Worm (Caenorhabditis elegans) whole organism, young adult: ENCODE measurements around the gene bbln-1.

ENCODE experiments used
- C17E4.6 ChIP-seq: fragments of 200-800 bp; sonication (Bioruptor generic); IDR thresholded peaks from 2 replicates; pipeline ENCODE4 v1.3.6; 2022; ENCODE audit warnings: missing genetic modification reagents, missing genetic modification characterization, missing compliant biosample characterization
- F23B12.7 ChIP-seq: sonication (generic microtip); optimal IDR thresholded peaks from 2 replicates; lab custom pipeline; 2017; ENCODE audit warnings: missing genetic modification characterization, mild to moderate bottlenecking, missing compliant biosample characterization, antibody characterized with exemption, moderate library complexity; ENCODE audit not compliant: insufficient read depth
- F33H1.4 ChIP-seq: fragments of 200-800 bp; sonication (Bioruptor generic); IDR thresholded peaks from 2 replicates; pipeline ENCODE4 v1.3.6; 2022; ENCODE audit warnings: missing genetic modification reagents, missing genetic modification characterization, missing compliant biosample characterization
- F37B4.10 ChIP-seq: fragments of 200-800 bp; sonication (Bioruptor generic); IDR thresholded peaks from 2 replicates; pipeline ENCODE4 v1.3.6; 2022; ENCODE audit warnings: missing genetic modification characterization, missing compliant biosample characterization
- F55B11.4 ChIP-seq: sonication (generic microtip); optimal IDR thresholded peaks from 2 replicates; lab custom pipeline; 2016; ENCODE audit warnings: missing compliant biosample characterization, missing genetic modification characterization, borderline replicate concordance; ENCODE audit not compliant: insufficient read depth
- K11D2.4 ChIP-seq: fragments of 200-800 bp; sonication (Bioruptor generic); IDR thresholded peaks from 2 replicates; pipeline ENCODE4 v1.3.6; 2022; ENCODE audit warnings: missing genetic modification reagents, missing genetic modification characterization, missing compliant biosample characterization
- Y53G8AR.9 ChIP-seq: fragments of 200-800 bp; sonication (Bioruptor generic); conservative IDR thresholded peaks from 2 replicates; pipeline ENCODE4 v1.3.6; 2022; ENCODE audit warnings: missing genetic modification reagents, missing genetic modification characterization, missing compliant biosample characterization
- Y95B8A.8 ChIP-seq: fragments of 200-800 bp; sonication (Bioruptor generic); IDR thresholded peaks from 2 replicates; pipeline ENCODE4 v1.3.6; 2022; ENCODE audit warnings: missing genetic modification reagents, missing genetic modification characterization, missing compliant biosample characterization
- ama-1 ChIP-seq, 3 experiments: fragments of 150-350 bp in 1 of 3; sonication (generic microtip) in 2 of 3; optimal IDR thresholded peaks; 2 replicates each; lab custom pipeline; 2014 to 2018; ENCODE audit warnings: missing biosample characterization in 2 of 3, missing genetic modification characterization in 2 of 3, missing genetic modification reagents in 2 of 3
- attf-5 ChIP-seq: fragments of 200-800 bp; sonication (Bioruptor generic); optimal IDR thresholded peaks from 2 replicates; lab custom pipeline; 2018; ENCODE audit warnings: mild to moderate bottlenecking, missing genetic modification characterization, missing compliant biosample characterization
- cebp-1 ChIP-seq, 2 experiments: fragments of 200-800 bp in 1 of 2; sonication (Bioruptor generic) in 1 of 2; sonication (generic microtip) in 1 of 2; IDR thresholded peaks in 1 of 2; optimal IDR thresholded peaks in 1 of 2; 2 replicates each; pipeline versions ENCODE4 v1.3.6 to Lab custom; 2017 to 2022; ENCODE audit warnings: missing compliant biosample characterization in 2 of 2, missing genetic modification characterization in 2 of 2, mild to moderate bottlenecking in 1 of 2, missing genetic modification reagents in 1 of 2, moderate library complexity in 1 of 2
- cebp-2 ChIP-seq: fragments of 200-800 bp; sonication (Bioruptor generic); IDR thresholded peaks from 2 replicates; pipeline ENCODE4 v1.3.6; 2022; ENCODE audit warnings: missing genetic modification characterization, missing compliant biosample characterization
- ceh-40 ChIP-seq: fragments of 200-800 bp; sonication (Bioruptor generic); IDR thresholded peaks from 2 replicates; pipeline ENCODE4 v1.3.6; 2022; ENCODE audit warnings: missing genetic modification characterization, missing compliant biosample characterization
- ceh-79 ChIP-seq: sonication (generic microtip); optimal IDR thresholded peaks from 2 replicates; lab custom pipeline; 2017; ENCODE audit warnings: mild to moderate bottlenecking, missing genetic modification characterization, missing compliant biosample characterization
- die-1 ChIP-seq: sonication (generic microtip); optimal IDR thresholded peaks from 2 replicates; lab custom pipeline; 2016; ENCODE audit warnings: missing genotype, mild to moderate bottlenecking, missing genetic modification characterization, missing compliant biosample characterization
- dpl-1 ChIP-seq: fragments of 150-350 bp; optimal IDR thresholded peaks from 2 replicates; lab custom pipeline; 2014; ENCODE audit warnings: missing biosample characterization, missing genetic modification reagents, missing genetic modification characterization
- egl-44 ChIP-seq: fragments of 200-800 bp; sonication (Bioruptor generic); IDR thresholded peaks from 2 replicates; pipeline ENCODE4 v1.3.6; 2022; ENCODE audit warnings: missing genetic modification reagents, missing genetic modification characterization, missing compliant biosample characterization
- egrh-3 ChIP-seq: fragments of 200-800 bp; sonication (Bioruptor generic); IDR thresholded peaks from 2 replicates; pipeline ENCODE4 v1.3.6; 2022; ENCODE audit warnings: missing genetic modification reagents, missing genetic modification characterization, missing compliant biosample characterization
- hmg-20 ChIP-seq: fragments of 200-800 bp; sonication (Bioruptor generic); IDR thresholded peaks from 2 replicates; pipeline ENCODE4 v1.3.6; 2022; ENCODE audit warnings: missing genetic modification reagents, missing genetic modification characterization, missing compliant biosample characterization
- lin-26 ChIP-seq: fragments of 200-800 bp; sonication (Bioruptor generic); IDR thresholded peaks from 2 replicates; pipeline ENCODE4 v1.3.6; 2022; ENCODE audit warnings: missing genetic modification reagents, missing genetic modification characterization, missing compliant biosample characterization
- lsl-1 ChIP-seq: fragments of 200-800 bp; sonication (Bioruptor generic); optimal IDR thresholded peaks from 2 replicates; lab custom pipeline; 2018; ENCODE audit warnings: mild to moderate bottlenecking, missing genetic modification characterization, moderate library complexity, missing compliant biosample characterization
- lsy-27 ChIP-seq: sonication (generic microtip); optimal IDR thresholded peaks from 2 replicates; lab custom pipeline; 2017; ENCODE audit warnings: missing genetic modification characterization, mild to moderate bottlenecking, missing compliant biosample characterization, antibody characterized with exemption, missing genotype, borderline replicate concordance; ENCODE audit not compliant: insufficient read depth
- madf-8 ChIP-seq: fragments of 200-800 bp; sonication (Bioruptor generic); conservative IDR thresholded peaks from 2 replicates; pipeline ENCODE4 v1.3.6; 2022; ENCODE audit warnings: missing genetic modification reagents, missing genetic modification characterization, missing compliant biosample characterization
- mxl-1 ChIP-seq: sonication (generic microtip); optimal IDR thresholded peaks from 2 replicates; lab custom pipeline; 2016; ENCODE audit warnings: missing genetic modification characterization, missing compliant biosample characterization
- nfya-1 ChIP-seq: sonication (generic microtip); optimal IDR thresholded peaks from 2 replicates; lab custom pipeline; 2017; ENCODE audit warnings: antibody characterized with exemption, missing compliant biosample characterization, missing genetic modification characterization, borderline replicate concordance; ENCODE audit not compliant: insufficient read depth
- nhr-27 ChIP-seq: fragments of 200-800 bp; sonication (Bioruptor generic); optimal IDR thresholded peaks from 2 replicates; lab custom pipeline; 2018; ENCODE audit warnings: mild to moderate bottlenecking, missing genetic modification characterization, moderate library complexity, missing compliant biosample characterization
- nhr-80 ChIP-seq: sonication (generic microtip); optimal IDR thresholded peaks from 2 replicates; lab custom pipeline; 2016; ENCODE audit warnings: missing genetic modification characterization, missing compliant biosample characterization
- rcor-1 ChIP-seq: fragments of 200-800 bp; sonication (Bioruptor generic); IDR thresholded peaks from 2 replicates; pipeline ENCODE4 v1.3.6; 2022; ENCODE audit warnings: missing genetic modification reagents, missing genetic modification characterization, missing compliant biosample characterization
- snpc-4 ChIP-seq, 5 experiments: fragments of 150-350 bp in 1 of 5; sonication (generic microtip) in 4 of 5; optimal IDR thresholded peaks; 2 replicates each; lab custom pipeline; 2014 to 2018; ENCODE audit warnings: missing genetic modification characterization in 5 of 5, missing biosample characterization in 3 of 5, antibody characterized with exemption in 2 of 5, mild to moderate bottlenecking in 2 of 5, missing compliant biosample characterization in 2 of 5, missing genotype in 2 of 5, moderate library complexity in 2 of 5, missing genetic modification reagents in 1 of 5
- tlf-1 ChIP-seq: fragments of 200-800 bp; sonication (Bioruptor generic); optimal IDR thresholded peaks from 2 replicates; lab custom pipeline; 2018; ENCODE audit warnings: mild to moderate bottlenecking, missing genetic modification characterization, missing compliant biosample characterization
- zfh-2 ChIP-seq: fragments of 200-800 bp; sonication (Bioruptor generic); conservative IDR thresholded peaks from 2 replicates; pipeline ENCODE4 v1.3.6; 2022; ENCODE audit warnings: missing genetic modification reagents, missing genetic modification characterization, missing compliant biosample characterization
- ztf-6 ChIP-seq: fragments of 200-800 bp; sonication (Bioruptor generic); IDR thresholded peaks from 2 replicates; pipeline ENCODE4 v1.3.6; 2022; ENCODE audit warnings: missing genetic modification reagents, missing genetic modification characterization, missing compliant biosample characterization

The bbln-1 gene

ce11 chrX:3127626-3128142, 24.6 kb downstream of the bbln-1 start (continued):
- no peak for TF ChIP-seq nfya-1
- TF ChIP-seq F33H1.4, result 0 out of 2 replicates have a peak, but pooled peaks have one; percentile 8
- TF ChIP-seq attf-5, result peak; percentile 94
- TF ChIP-seq die-1 (tag; lab: Kevin White, UChicago), result peak; percentile 54
- TF ChIP-seq hmg-20 (GFP tag; lab: Robert Waterston, UW), result 0 out of 2 replicates have a peak, but pooled peaks have one; percentile 31
- TF ChIP-seq Y95B8A.8 (GFP tag; lab: Robert Waterston, UW), result 0 out of 2 replicates have a peak, but pooled peaks have one; percentile 22
- no peak for TF ChIP-seq lsy-27 (tag; lab: Kevin White, UChicago)
- TF ChIP-seq mxl-1 (tag; lab: Kevin White, UChicago), result no peak
- TF ChIP-seq egrh-3, result peak; percentile 76
- no peak for TF ChIP-seq dpl-1 (GFP tag; lab: Kevin White, UChicago)
- peak; percentile 42 for TF ChIP-seq nhr-27
- peak; percentile 76 for TF ChIP-seq K11D2.4
- no peak for TF ChIP-seq cebp-2 (GFP tag; lab: Robert Waterston, UW)
- TF ChIP-seq egl-44 (GFP tag; lab: Robert Waterston, UW), result peak; percentile 88
- peak; percentile 47 for TF ChIP-seq ceh-79
- no peak for TF ChIP-seq ama-1 (optimal IDR thresholded peaks at IDR 0.05; lab: Kevin White, UChicago)
- TF ChIP-seq ama-1 (GFP tag; optimal IDR thresholded peaks at IDR 0.05; lab: Kevin White, UChicago), result no peak
- TF ChIP-seq Y53G8AR.9 (GFP tag; lab: Robert Waterston, UW), result 0 out of 2 replicates have a peak, but pooled peaks have one; percentile 44
- TF ChIP-seq nhr-80 (tag; lab: Kevin White, UChicago), result peak; percentile 95
- no peak for TF ChIP-seq F37B4.10 (GFP tag; lab: Robert Waterston, UW)

- no peak for TF ChIP-seq F23B12.7 (tag; lab: Kevin White, UChicago)
- no peak for TF ChIP-seq F55B11.4
- no peak for TF ChIP-seq lsl-1
- no peak for TF ChIP-seq lin-26 (GFP tag; lab: Robert Waterston, UW)
- TF ChIP-seq madf-8, result no peak
- no peak for TF ChIP-seq ztf-6 (GFP tag; lab: Robert Waterston, UW)
- no peak for TF ChIP-seq cebp-1 (GFP tag; IDR thresholded peaks at IDR 0.05; lab: Robert Waterston, UW)
- TF ChIP-seq cebp-1 (tag; optimal IDR thresholded peaks at IDR 0.05; lab: Kevin White, UChicago), result no peak
- TF ChIP-seq C17E4.6 (GFP tag; lab: Robert Waterston, UW), result no peak
- no peak for TF ChIP-seq snpc-4 (GFP tag; optimal IDR thresholded peaks at IDR 0.05; lab: Kevin White, UChicago)
- no peak for TF ChIP-seq snpc-4 (tag; optimal IDR thresholded peaks at IDR 0.05; lab: Kevin White, UChicago)
- no peak for TF ChIP-seq rcor-1 (GFP tag; lab: Robert Waterston, UW)
- TF ChIP-seq tlf-1 (GFP tag; lab: Kevin White, UChicago), result no peak
Measured at ce11 chrX:3126979-3127378, 25.3 kb downstream of the bbln-1 start, which contains the start of gene spc-1. Gene spc-1 (minus strand): TSS chrX:3127079.

DNA sequence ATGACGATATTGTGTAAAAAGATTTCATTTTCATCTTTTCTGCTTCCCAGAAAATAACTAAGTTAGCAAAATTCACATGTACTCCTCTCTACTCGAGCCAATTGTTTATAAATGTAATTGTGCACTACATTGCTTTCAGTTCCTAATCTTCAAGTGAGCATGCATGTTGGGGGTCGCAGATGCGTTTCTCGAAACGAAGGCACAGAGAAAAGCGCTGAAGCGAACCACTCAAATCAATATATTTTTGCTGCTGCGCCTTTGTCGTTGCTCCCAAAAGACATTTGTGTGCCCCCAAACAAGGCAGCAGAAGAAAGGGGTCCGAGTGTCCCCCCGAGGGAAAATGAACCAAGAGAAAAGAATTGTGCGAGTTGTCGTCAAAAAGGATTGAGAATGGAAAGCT, 26.0 kb downstream of the bbln-1 start:
- TF ChIP-seq lsy-27 (tag; lab: Kevin White, UChicago) (no peak), ceh-40 (GFP tag; lab: Robert Waterston, UW) (no peak), zfh-2 (0 out of 2 replicates have a peak, but pooled peaks have one; percentile 31), snpc-4 (GFP tag; optimal IDR thresholded peaks at IDR 0.05; lab: Kevin White, UChicago) (no peak), snpc-4 (tag; optimal IDR thresholded peaks at IDR 0.05; lab: Kevin White, UChicago) (no peak), madf-8 (no peak), nfya-1 (no peak)
